Worm (Caenorhabditis elegans) whole organism, late embryonic: ENCODE results near the gene C14B1.12.

Experiments used
- ceh-2 ChIP-seq: sonication (generic microtip); optimal IDR thresholded peaks from 2 replicates; lab custom pipeline; 2016; ENCODE audit warnings: missing genotype, missing genetic modification characterization, missing compliant biosample characterization
- ceh-22 ChIP-seq: sonication (generic microtip); optimal IDR thresholded peaks from 2 replicates; lab custom pipeline; 2017; ENCODE audit warnings: missing biosample characterization, missing genetic modification characterization
- elt-2 ChIP-seq: sonication (generic microtip); optimal IDR thresholded peaks from 2 replicates; lab custom pipeline; 2016; ENCODE audit warnings: missing genetic modification reagents, missing genetic modification characterization, missing compliant biosample characterization
- hlh-15 ChIP-seq: sonication (generic microtip); optimal IDR thresholded peaks from 2 replicates; lab custom pipeline; 2016; ENCODE audit warnings: missing genetic modification characterization, missing compliant biosample characterization
- hlh-8 ChIP-seq: sonication (generic microtip); optimal IDR thresholded peaks from 2 replicates; lab custom pipeline; 2016; ENCODE audit warnings: missing genotype, missing genetic modification characterization, missing compliant biosample characterization
- lin-11 ChIP-seq: fragments of 200-800 bp; sonication (Bioruptor generic); optimal IDR thresholded peaks from 2 replicates; lab custom pipeline; 2018; ENCODE audit warnings: mild to moderate bottlenecking, missing genetic modification characterization, missing compliant biosample characterization
- pat-9 ChIP-seq: fragments of 200-800 bp; sonication (Bioruptor generic); optimal IDR thresholded peaks from 2 replicates; lab custom pipeline; 2018; ENCODE audit warnings: mild to moderate bottlenecking, missing genetic modification characterization, moderate library complexity, missing compliant biosample characterization
- pax-1 ChIP-seq: fragments of 150-350 bp; optimal IDR thresholded peaks from 2 replicates; lab custom pipeline; 2014; ENCODE audit warnings: missing biosample characterization, missing genetic modification characterization
- pha-4 ChIP-seq: fragments of 150-350 bp; optimal IDR thresholded peaks from 2 replicates; lab custom pipeline; 2018; ENCODE audit warnings: missing biosample characterization, missing genetic modification reagents, missing genetic modification characterization
- pqm-1 ChIP-seq: sonication (generic microtip); optimal IDR thresholded peaks from 2 replicates; lab custom pipeline; 2016; ENCODE audit warnings: missing genetic modification characterization, missing compliant biosample characterization
- sox-4 ChIP-seq: sonication (generic microtip); optimal IDR thresholded peaks from 2 replicates; lab custom pipeline; 2017; ENCODE audit warnings: mild to moderate bottlenecking, missing genetic modification characterization, inconsistent platforms, missing compliant biosample characterization
- tbx-2 ChIP-seq: sonication (generic microtip); optimal IDR thresholded peaks from 2 replicates; lab custom pipeline; 2016; ENCODE audit warnings: missing genetic modification characterization, missing compliant biosample characterization
- unc-3 ChIP-seq, 2 experiments: fragments of 200-800 bp in 1 of 2; sonication (Bioruptor generic) in 1 of 2; sonication (generic microtip) in 1 of 2; conservative IDR thresholded peaks in 1 of 2; optimal IDR thresholded peaks in 1 of 2; 2 replicates each; pipeline versions ENCODE4 v1.3.6 to Lab custom; 2016 to 2022; ENCODE audit warnings: missing compliant biosample characterization in 2 of 2, missing genetic modification characterization in 2 of 2, missing genetic modification reagents in 1 of 2

ce11 chrIII:3713163-3713562 lies 11.6 kb downstream of the C14B1.12 start, which contains the start of gene nrde-1:
- no peak for TF ChIP-seq sox-4 (tag; lab: Kevin White, UChicago)
- TF ChIP-seq pat-9: no peak
- no peak for TF ChIP-seq ceh-22 (tag; lab: Kevin White, UChicago)
- TF ChIP-seq pax-1 (tag; lab: Kevin White, UChicago): no peak
- TF ChIP-seq lin-11: no peak
- TF ChIP-seq pha-4 (tag; lab: Kevin White, UChicago): no peak
- TF ChIP-seq elt-2 (tag; lab: Kevin White, UChicago): no peak
- no peak for TF ChIP-seq unc-3 (GFP tag; conservative IDR thresholded peaks at IDR 0.05; lab: Robert Waterston, UW)
- no peak for TF ChIP-seq unc-3 (tag; optimal IDR thresholded peaks at IDR 0.05; lab: Kevin White, UChicago)
- TF ChIP-seq tbx-2 (tag; lab: Kevin White, UChicago): no peak
- no peak for TF ChIP-seq hlh-8
- no peak for TF ChIP-seq ceh-2 (tag; lab: Kevin White, UChicago)
- TF ChIP-seq hlh-15 (tag; lab: Kevin White, UChicago): no peak
- TF ChIP-seq pqm-1 (tag; lab: Kevin White, UChicago): no peak
